Fruit fly (Drosophila melanogaster): ENCODE data around the gene yuri.

yuri gene

DNA sequence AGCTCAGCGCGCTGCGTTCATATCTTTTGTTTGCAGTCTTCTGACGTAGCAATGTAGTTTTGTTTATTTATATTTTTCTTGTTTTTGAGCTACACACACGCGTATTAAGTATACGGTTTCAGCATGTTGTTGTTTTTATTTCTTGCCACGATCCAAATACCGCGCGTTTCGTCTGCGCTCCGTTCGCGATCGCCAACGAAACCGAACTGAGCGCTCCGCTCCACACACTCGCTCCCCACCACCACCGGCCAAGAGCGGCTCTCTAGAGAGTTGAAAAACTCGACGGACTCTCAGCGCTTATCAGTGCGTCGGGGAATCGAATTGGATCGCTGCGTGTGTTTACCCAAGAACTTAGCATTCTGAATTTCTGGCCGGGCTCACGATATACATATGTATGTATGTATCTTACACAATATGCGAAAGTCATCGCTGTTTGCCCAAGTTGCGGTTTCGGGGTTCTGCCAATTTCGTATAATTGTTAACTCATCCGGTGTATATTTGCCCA, at the start of gene yuri:
TSS of gene yuri (minus strand) at position 210 of the 505 bp plus-strand sequence.
- TF ChIP-seq CG14655 (GFP tag; optimal IDR thresholded peaks at IDR 0.05) (no peak), CG4496 (GFP tag; IDR thresholded peaks at IDR 0.05) (peak; percentile 77; the same call in 2 of the 3 replicates), Pif1A (GFP tag; optimal IDR thresholded peaks at IDR 0.05) (peak; percentile 82), CG15710 (tag; optimal IDR thresholded peaks at IDR 0.05) (peak; percentile 59), Pif1B (GFP tag; optimal IDR thresholded peaks at IDR 0.05) (peak; percentile 71), Snoo (tag; optimal IDR thresholded peaks at IDR 0.05) (peak; percentile 44), CG8159 (tag; optimal IDR thresholded peaks at IDR 0.05) (peak; percentile 55), gl (tag; optimal IDR thresholded peaks at IDR 0.05) (peak; percentile 83), CG34367 (tag; optimal IDR thresholded peaks at IDR 0.05) (peak; percentile 60), rn (GFP tag; IDR thresholded peaks at IDR 0.05) (0 out of 2 replicates have a peak, but pooled peaks have one; percentile 19), EcR (GFP tag; optimal IDR thresholded peaks at IDR 0.05) (peak; percentile 65), CG8301 (tag; optimal IDR thresholded peaks at IDR 0.05) (peak; percentile 50), CG9948 (tag; optimal IDR thresholded peaks at IDR 0.05) (peak; percentile 39), fd96Ca (GFP tag; IDR thresholded peaks at IDR 0.05) (peak; percentile 56; the same call in 2 of the 3 replicates), CG17806 (tag; optimal IDR thresholded peaks at IDR 0.05) (peak; percentile 42), CG10348 (GFP tag; IDR thresholded peaks at IDR 0.05) (no peak), CG32121 (GFP tag; IDR thresholded peaks at IDR 0.05) (peak; percentile 78), CG12605 (GFP tag; IDR thresholded peaks at IDR 0.05) (peak; percentile 84), Ets98B (GFP tag; IDR thresholded peaks at IDR 0.05) (peak; percentile 87), D1 (tag; optimal IDR thresholded peaks at IDR 0.05) (peak; percentile 19), CG13204 (GFP tag; optimal IDR thresholded peaks at IDR 0.05) (peak; percentile 87)

DNA sequence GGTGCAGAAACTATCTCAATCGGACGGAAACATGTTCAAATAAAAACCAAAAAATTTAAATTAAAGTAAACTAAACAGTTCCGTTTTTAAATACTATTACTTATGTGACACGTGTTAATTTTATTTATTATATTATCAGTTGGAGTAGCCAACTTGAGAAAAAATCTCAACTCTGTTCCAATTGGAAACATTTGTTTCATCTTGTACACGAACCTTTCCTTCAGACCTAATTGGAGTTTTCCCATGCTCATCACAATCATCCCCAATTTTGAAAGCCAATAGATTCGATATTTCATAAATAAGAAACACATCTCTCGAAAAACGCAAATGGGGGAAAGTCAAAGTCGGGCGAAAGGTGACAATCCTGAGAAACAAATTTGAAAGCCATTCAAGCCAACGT, 42.3 kb upstream of the yuri start:
- no peak for TF ChIP-seq CG15710 (tag; optimal IDR thresholded peaks at IDR 0.05)
- TF ChIP-seq CG17806 (tag; optimal IDR thresholded peaks at IDR 0.05) = no peak
- TF ChIP-seq gl (tag; optimal IDR thresholded peaks at IDR 0.05) = no peak
- TF ChIP-seq Snoo (tag; optimal IDR thresholded peaks at IDR 0.05) = no peak
- no peak for TF ChIP-seq D1 (tag; optimal IDR thresholded peaks at IDR 0.05)
- TF ChIP-seq CG8159 (tag; optimal IDR thresholded peaks at IDR 0.05) = no peak
- no peak for TF ChIP-seq CG9948 (tag; optimal IDR thresholded peaks at IDR 0.05)
- TF ChIP-seq fd96Ca (GFP tag; IDR thresholded peaks at IDR 0.05) = no peak
- TF ChIP-seq CG34367 (tag; optimal IDR thresholded peaks at IDR 0.05) = no peak
- no peak for TF ChIP-seq CG12605 (GFP tag; IDR thresholded peaks at IDR 0.05)
- TF ChIP-seq EcR (GFP tag; optimal IDR thresholded peaks at IDR 0.05) = no peak
- TF ChIP-seq CG14655 (GFP tag; optimal IDR thresholded peaks at IDR 0.05) = no peak
- no peak for TF ChIP-seq CG10348 (GFP tag; IDR thresholded peaks at IDR 0.05)
- TF ChIP-seq rn (GFP tag; IDR thresholded peaks at IDR 0.05) = no peak
- no peak for TF ChIP-seq CG8301 (tag; optimal IDR thresholded peaks at IDR 0.05)
- no peak for TF ChIP-seq Ets98B (GFP tag; IDR thresholded peaks at IDR 0.05)

DNA sequence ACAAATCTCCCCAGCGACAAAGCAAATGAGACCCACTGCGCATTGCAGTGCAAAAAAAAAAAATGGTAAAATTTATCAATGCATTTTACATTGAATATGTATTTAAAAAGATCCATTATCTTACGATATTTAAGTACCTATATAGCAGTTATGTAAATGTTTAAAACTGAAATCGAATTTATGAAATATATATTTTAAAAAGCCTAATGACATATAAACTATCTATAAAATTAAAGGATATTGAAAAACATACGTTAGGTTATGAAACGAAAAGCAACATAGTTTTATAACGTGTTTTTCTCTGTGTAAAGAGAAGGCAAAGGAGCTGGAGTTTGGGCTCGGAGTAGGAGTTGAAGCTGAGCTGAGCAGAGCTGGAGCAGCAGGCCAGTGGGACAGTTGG, 39.9 kb upstream of the yuri start:
- peak; percentile 66 for TF ChIP-seq CG9948 (tag; optimal IDR thresholded peaks at IDR 0.05)
- peak; percentile 68 for TF ChIP-seq CG8301 (tag; optimal IDR thresholded peaks at IDR 0.05)
- no peak for TF ChIP-seq EcR (GFP tag; optimal IDR thresholded peaks at IDR 0.05)
- no peak for TF ChIP-seq CG12605 (GFP tag; IDR thresholded peaks at IDR 0.05)
- peak; percentile 67 for TF ChIP-seq CG14655 (GFP tag; optimal IDR thresholded peaks at IDR 0.05)
- no peak for TF ChIP-seq rn (GFP tag; IDR thresholded peaks at IDR 0.05)
- TF ChIP-seq CG32121 (GFP tag; IDR thresholded peaks at IDR 0.05) = 0 out of 2 replicates have a peak, but pooled peaks have one; percentile 26
- TF ChIP-seq CG15710 (tag; optimal IDR thresholded peaks at IDR 0.05) = peak; percentile 44
- TF ChIP-seq CG13204 (GFP tag; optimal IDR thresholded peaks at IDR 0.05) = no peak
- TF ChIP-seq CG10348 (GFP tag; IDR thresholded peaks at IDR 0.05) = no peak
- no peak for TF ChIP-seq gl (tag; optimal IDR thresholded peaks at IDR 0.05)
- peak; percentile 40 for TF ChIP-seq Pif1B (GFP tag; optimal IDR thresholded peaks at IDR 0.05)
- TF ChIP-seq CG17806 (tag; optimal IDR thresholded peaks at IDR 0.05) = peak; percentile 59
- TF ChIP-seq Snoo (tag; optimal IDR thresholded peaks at IDR 0.05) = peak; percentile 22
- no peak for TF ChIP-seq Ets98B (GFP tag; IDR thresholded peaks at IDR 0.05)
- TF ChIP-seq CG34367 (tag; optimal IDR thresholded peaks at IDR 0.05) = peak; percentile 25
- TF ChIP-seq D1 (tag; optimal IDR thresholded peaks at IDR 0.05) = peak; percentile 41
- no peak for TF ChIP-seq fd96Ca (GFP tag; IDR thresholded peaks at IDR 0.05)
- TF ChIP-seq CG4496 (GFP tag; IDR thresholded peaks at IDR 0.05) = no peak
- TF ChIP-seq CG8159 (tag; optimal IDR thresholded peaks at IDR 0.05) = peak; percentile 71
- TF ChIP-seq Pif1A (GFP tag; optimal IDR thresholded peaks at IDR 0.05) = peak; percentile 29

DNA sequence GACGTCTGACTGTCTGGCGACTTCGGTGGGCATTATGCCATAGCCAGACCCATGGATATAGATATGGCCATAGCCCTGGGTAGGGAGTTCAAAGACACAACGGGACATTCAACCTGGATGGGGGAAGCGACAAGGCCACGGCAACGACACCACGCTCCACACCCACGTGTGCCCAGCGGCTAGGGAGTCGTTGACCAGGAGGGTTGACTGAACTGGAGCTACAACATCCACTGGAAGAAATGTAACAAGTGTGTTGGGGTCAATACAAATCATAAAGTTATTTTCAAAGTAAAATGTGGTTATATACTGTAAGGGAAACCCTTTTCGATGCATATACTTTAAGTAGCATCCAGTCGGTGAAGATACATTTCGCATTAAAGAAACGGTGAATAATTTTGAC, 37.3 kb upstream of the yuri start:
- TF ChIP-seq CG17806 (tag; optimal IDR thresholded peaks at IDR 0.05) (no peak), CG32121 (GFP tag; IDR thresholded peaks at IDR 0.05) (no peak), D1 (tag; optimal IDR thresholded peaks at IDR 0.05) (no peak), rn (GFP tag; IDR thresholded peaks at IDR 0.05) (no peak), EcR (GFP tag; optimal IDR thresholded peaks at IDR 0.05) (peak; percentile 83), CG8301 (tag; optimal IDR thresholded peaks at IDR 0.05) (no peak), CG34367 (tag; optimal IDR thresholded peaks at IDR 0.05) (no peak)

DNA sequence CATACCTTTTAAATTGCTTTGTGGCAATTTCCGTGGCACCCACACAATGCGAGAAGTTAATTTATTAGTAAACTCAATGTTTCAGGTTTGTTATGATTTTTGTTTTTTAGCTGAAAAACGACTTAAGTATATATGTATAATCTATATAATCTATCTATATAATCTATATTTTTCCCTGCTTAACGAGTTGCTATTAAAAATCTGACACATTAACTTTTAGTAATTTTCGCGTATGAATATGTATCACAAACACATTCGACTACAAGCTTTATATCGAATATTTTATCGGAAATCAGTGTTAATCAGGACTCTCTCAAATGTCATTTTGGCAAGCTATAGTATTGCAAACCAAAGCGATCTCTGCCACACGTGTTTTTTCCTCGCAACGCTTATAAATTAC, 33.0 kb upstream of the yuri start, which contains the start of gene CG15262:
TSS of gene CG15262 (plus strand) at position 301 of the 400 bp plus-strand sequence.
- TF ChIP-seq CG4496 (GFP tag; IDR thresholded peaks at IDR 0.05) (no peak), CG8159 (tag; optimal IDR thresholded peaks at IDR 0.05) (no peak), CG9948 (tag; optimal IDR thresholded peaks at IDR 0.05) (no peak), EcR (GFP tag; optimal IDR thresholded peaks at IDR 0.05) (no peak), Pif1A (GFP tag; optimal IDR thresholded peaks at IDR 0.05) (no peak), D1 (tag; optimal IDR thresholded peaks at IDR 0.05) (no peak), CG32121 (GFP tag; IDR thresholded peaks at IDR 0.05) (no peak), CG34367 (tag; optimal IDR thresholded peaks at IDR 0.05) (no peak), CG8301 (tag; optimal IDR thresholded peaks at IDR 0.05) (no peak), gl (tag; optimal IDR thresholded peaks at IDR 0.05) (no peak), CG13204 (GFP tag; optimal IDR thresholded peaks at IDR 0.05) (no peak), Ets98B (GFP tag; IDR thresholded peaks at IDR 0.05) (no peak), CG12605 (GFP tag; IDR thresholded peaks at IDR 0.05) (no peak), CG15710 (tag; optimal IDR thresholded peaks at IDR 0.05) (no peak), CG14655 (GFP tag; optimal IDR thresholded peaks at IDR 0.05) (no peak), fd96Ca (GFP tag; IDR thresholded peaks at IDR 0.05) (no peak), rn (GFP tag; IDR thresholded peaks at IDR 0.05) (no peak)

Measured in whole organism, pupa.